Worm (Caenorhabditis elegans) whole organism, L3 larva: ENCODE measurements around the gene E04D5.5.

Source experiments
- R02D3.7 ChIP-seq: fragments of 150-350 bp; optimal IDR thresholded peaks from 2 replicates; lab custom pipeline; 2014; ENCODE audit warnings: missing biosample characterization, missing genetic modification characterization
- ZK546.5 ChIP-seq: sonication (generic microtip); optimal IDR thresholded peaks from 2 replicates; lab custom pipeline; 2017; ENCODE audit warnings: missing biosample characterization, missing genetic modification characterization
- aly-2 ChIP-seq: fragments of 150-350 bp; optimal IDR thresholded peaks from 2 replicates; lab custom pipeline; 2014; ENCODE audit warnings: missing biosample characterization, missing genetic modification characterization
- ama-1 ChIP-seq: fragments of 150-350 bp; optimal IDR thresholded peaks from 2 replicates; lab custom pipeline; 2018
- ceh-16 ChIP-seq: sonication (generic microtip); optimal IDR thresholded peaks from 2 replicates; lab custom pipeline; 2017; ENCODE audit warnings: missing biosample characterization, missing genetic modification characterization
- ceh-28 ChIP-seq: fragments of 150-350 bp; optimal IDR thresholded peaks from 2 replicates; lab custom pipeline; 2014; ENCODE audit warnings: missing biosample characterization, missing genetic modification reagents, missing genetic modification characterization
- ceh-9 ChIP-seq: sonication (generic microtip); optimal IDR thresholded peaks from 2 replicates; lab custom pipeline; 2018; ENCODE audit warnings: missing biosample characterization, missing genetic modification characterization
- daf-12 ChIP-seq: fragments of 150-350 bp; optimal IDR thresholded peaks from 2 replicates; lab custom pipeline; 2014; ENCODE audit warnings: missing biosample characterization, missing genetic modification reagents, missing genetic modification characterization
- egl-27 ChIP-seq: sonication (generic microtip); optimal IDR thresholded peaks from 4 replicates; lab custom pipeline; 2017; ENCODE audit warnings: missing biosample characterization, missing genetic modification reagents, missing genetic modification characterization
- egl-5 ChIP-seq: fragments of 150-350 bp; optimal IDR thresholded peaks from 2 replicates; lab custom pipeline; 2017; ENCODE audit warnings: missing biosample characterization, missing genetic modification reagents, missing genetic modification characterization, inconsistent platforms
- elt-1 ChIP-seq: fragments of 150-350 bp; optimal IDR thresholded peaks from 2 replicates; lab custom pipeline; 2014; ENCODE audit warnings: missing biosample characterization, missing genetic modification characterization
- elt-2 ChIP-seq: sonication (generic microtip); optimal IDR thresholded peaks from 2 replicates; lab custom pipeline; 2016; ENCODE audit warnings: missing genetic modification reagents, mild to moderate bottlenecking, missing genetic modification characterization, missing compliant biosample characterization
- elt-3 ChIP-seq, 3 experiments: fragments of 150-350 bp in 1 of 3; sonication (generic microtip) in 2 of 3; optimal IDR thresholded peaks; 2 replicates in 2 of 3; 4 replicates in 1 of 3; lab custom pipeline; 2014 to 2017; ENCODE audit warnings: missing biosample characterization in 3 of 3, missing genetic modification characterization in 3 of 3
- fkh-10 ChIP-seq: sonication (generic microtip); optimal IDR thresholded peaks from 2 replicates; lab custom pipeline; 2017; ENCODE audit warnings: missing biosample characterization, missing genetic modification reagents, missing genetic modification characterization
- fkh-2 ChIP-seq: fragments of 150-350 bp; optimal IDR thresholded peaks from 2 replicates; lab custom pipeline; 2014; ENCODE audit warnings: missing biosample characterization, missing genetic modification reagents, missing genetic modification characterization
- fos-1 ChIP-seq: fragments of 150-350 bp; optimal IDR thresholded peaks from 2 replicates; lab custom pipeline; 2014; ENCODE audit warnings: missing biosample characterization, missing genetic modification characterization
- hmg-11 ChIP-seq: sonication (generic microtip); optimal IDR thresholded peaks from 2 replicates; lab custom pipeline; 2016; ENCODE audit warnings: missing genetic modification characterization, missing compliant biosample characterization
- jun-1 ChIP-seq: fragments of 150-350 bp; optimal IDR thresholded peaks from 2 replicates; lab custom pipeline; 2014; ENCODE audit warnings: missing biosample characterization, missing genetic modification reagents, missing genetic modification characterization
- lin-15B ChIP-seq: fragments of 150-350 bp; optimal IDR thresholded peaks from 2 replicates; lab custom pipeline; 2014; ENCODE audit warnings: missing biosample characterization, missing genetic modification characterization
- lin-39 ChIP-seq: fragments of 150-350 bp; optimal IDR thresholded peaks from 2 replicates; lab custom pipeline; 2018; ENCODE audit warnings: missing biosample characterization, missing genetic modification reagents, missing genetic modification characterization
- lsy-12 ChIP-seq: sonication (generic microtip); optimal IDR thresholded peaks from 2 replicates; lab custom pipeline; 2016; ENCODE audit warnings: mild to moderate bottlenecking, missing genetic modification characterization, missing compliant biosample characterization
- mdl-1 ChIP-seq: fragments of 150-350 bp; optimal IDR thresholded peaks from 2 replicates; lab custom pipeline; 2014; ENCODE audit warnings: missing biosample characterization, missing genetic modification characterization
- mml-1 ChIP-seq: fragments of 150-350 bp; sonication (generic microtip); optimal IDR thresholded peaks from 3 replicates; lab custom pipeline; 2014; ENCODE audit warnings: missing biosample characterization, missing genetic modification characterization
- nfya-1 ChIP-seq: sonication (generic microtip); optimal IDR thresholded peaks from 2 replicates; lab custom pipeline; 2017; ENCODE audit warnings: missing genetic modification characterization, mild to moderate bottlenecking, missing compliant biosample characterization, antibody characterized with exemption, moderate library complexity; ENCODE audit not compliant: insufficient read depth
- nhr-12 ChIP-seq: fragments of 150-350 bp; optimal IDR thresholded peaks from 2 replicates; lab custom pipeline; 2014; ENCODE audit warnings: missing biosample characterization, missing genetic modification characterization
- nhr-237 ChIP-seq: fragments of 150-350 bp; optimal IDR thresholded peaks from 2 replicates; lab custom pipeline; 2014; ENCODE audit warnings: missing biosample characterization, missing genetic modification characterization
- nhr-25 ChIP-seq: sonication (generic microtip); optimal IDR thresholded peaks from 2 replicates; lab custom pipeline; 2017; ENCODE audit warnings: missing biosample characterization, missing genetic modification characterization
- nhr-28 ChIP-seq: fragments of 150-350 bp; optimal IDR thresholded peaks from 2 replicates; lab custom pipeline; 2014; ENCODE audit warnings: missing biosample characterization, missing genetic modification characterization
- nhr-43 ChIP-seq: sonication (generic microtip); optimal IDR thresholded peaks from 2 replicates; lab custom pipeline; 2016; ENCODE audit warnings: mild to moderate bottlenecking, missing genetic modification characterization, missing compliant biosample characterization; ENCODE audit not compliant: poor library complexity, severe bottlenecking
- nhr-77 ChIP-seq: fragments of 150-350 bp; optimal IDR thresholded peaks from 2 replicates; lab custom pipeline; 2014; ENCODE audit warnings: missing biosample characterization, missing genetic modification characterization
- pha-4 ChIP-seq: fragments of 150-350 bp; optimal IDR thresholded peaks from 2 replicates; lab custom pipeline; 2014; ENCODE audit warnings: missing biosample characterization, missing genetic modification reagents, missing genetic modification characterization
- pqm-1 ChIP-seq: fragments of 150-350 bp; optimal IDR thresholded peaks from 2 replicates; lab custom pipeline; 2017; ENCODE audit warnings: missing biosample characterization, missing genetic modification characterization, inconsistent platforms
- sea-2 ChIP-seq: fragments of 150-350 bp; sonication (generic microtip); optimal IDR thresholded peaks from 4 replicates; lab custom pipeline; 2014; ENCODE audit warnings: missing biosample characterization, missing genetic modification reagents, missing genetic modification characterization
- skn-1 ChIP-seq: fragments of 150-350 bp; optimal IDR thresholded peaks from 2 replicates; lab custom pipeline; 2014; ENCODE audit warnings: missing biosample characterization, missing genetic modification characterization
- snpc-4 ChIP-seq: fragments of 150-350 bp; optimal IDR thresholded peaks from 2 replicates; lab custom pipeline; 2014; ENCODE audit warnings: missing biosample characterization, missing genetic modification characterization
- tbx-2 ChIP-seq: sonication (generic microtip); optimal IDR thresholded peaks from 2 replicates; lab custom pipeline; 2016; ENCODE audit warnings: mild to moderate bottlenecking, missing genetic modification characterization, missing compliant biosample characterization
- unc-39 ChIP-seq: sonication (generic microtip); optimal IDR thresholded peaks from 4 replicates; lab custom pipeline; 2017; ENCODE audit warnings: missing biosample characterization, missing genetic modification characterization
- unc-62 ChIP-seq: fragments of 150-350 bp; sonication (generic microtip); optimal IDR thresholded peaks from 4 replicates; lab custom pipeline; 2014; ENCODE audit warnings: missing biosample characterization, missing genetic modification reagents, missing genetic modification characterization
- zag-1 ChIP-seq: fragments of 150-350 bp; optimal IDR thresholded peaks from 2 replicates; lab custom pipeline; 2014; ENCODE audit warnings: missing biosample characterization, missing genetic modification characterization
- ztf-11 ChIP-seq: fragments of 150-350 bp; optimal IDR thresholded peaks from 2 replicates; lab custom pipeline; 2014; ENCODE audit warnings: missing biosample characterization, missing genetic modification characterization
- ztf-4 ChIP-seq: fragments of 150-350 bp; optimal IDR thresholded peaks from 2 replicates; lab custom pipeline; 2014; ENCODE audit warnings: missing biosample characterization, missing genetic modification characterization

The E04D5.5 gene

DNA sequence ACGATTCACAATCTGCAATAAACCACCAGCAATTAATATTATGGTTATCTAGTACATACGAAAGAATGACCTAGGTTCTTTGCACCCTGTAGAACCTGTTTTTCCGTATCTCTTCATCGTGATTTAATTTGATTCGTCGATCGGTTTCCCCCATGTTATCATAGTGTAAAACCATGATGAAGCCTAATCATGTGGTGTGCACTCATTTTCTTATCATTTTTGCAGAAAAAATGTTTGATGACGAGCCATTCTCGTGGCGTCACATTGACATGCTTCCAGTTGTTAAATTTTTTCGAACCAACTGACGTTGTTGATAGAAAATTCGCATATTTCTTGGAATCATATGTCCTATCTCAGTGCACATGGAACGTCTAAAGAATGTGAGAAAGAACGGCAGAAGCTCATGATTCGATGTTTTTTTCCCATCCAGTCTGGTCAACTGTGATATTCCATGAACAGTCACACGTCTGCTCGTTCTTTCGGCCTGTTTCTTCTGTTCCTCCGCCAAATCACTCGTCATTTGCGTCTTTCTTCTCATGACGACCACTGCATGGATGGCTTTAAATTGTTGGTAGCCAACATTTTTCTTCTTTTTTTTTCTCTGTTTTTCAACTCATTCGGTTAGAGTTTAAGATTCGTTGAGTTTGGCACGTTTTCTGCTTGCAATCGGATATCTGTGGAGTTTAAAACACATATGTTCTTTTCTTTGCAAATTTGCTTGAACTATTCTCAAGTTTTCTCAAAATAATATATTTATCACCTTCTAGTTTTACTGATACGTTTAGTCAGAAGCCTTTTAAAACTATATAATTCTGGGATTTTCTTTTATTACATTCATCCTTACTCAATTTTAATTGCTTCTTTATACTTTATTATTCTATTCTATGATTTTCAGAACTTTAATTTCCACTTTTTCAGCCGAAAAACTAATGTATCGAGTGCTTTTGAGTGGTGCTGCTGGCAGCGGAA lies 36.5 kb downstream of the E04D5.5 start, which contains the start of gene ZK673.2 (continued):
- no peak for TF ChIP-seq hmg-11 (tag; lab: Kevin White, UChicago)

ce11 chrII:10449707-10450106 lies 38.6 kb downstream of the E04D5.5 start, which contains the start of gene lin-56:
Gene lin-56, plus strand, starts transcription at chrII:10450007.
- TF ChIP-seq fkh-2 (tag; lab: Kevin White, UChicago) (no peak), ceh-9 (tag; lab: Kevin White, UChicago) (no peak), fos-1 (tag; lab: Kevin White, UChicago) (no peak), lin-15B (tag; lab: Kevin White, UChicago) (no peak), nhr-28 (tag; lab: Kevin White, UChicago) (no peak), R02D3.7 (tag; lab: Kevin White, UChicago) (no peak), pqm-1 (tag; lab: Kevin White, UChicago) (no peak), lsy-12 (no peak), daf-12 (tag; lab: Kevin White, UChicago) (no peak), mml-1 (no peak), aly-2 (tag; lab: Kevin White, UChicago) (no peak), egl-5 (tag; lab: Kevin White, UChicago) (no peak), snpc-4 (tag; lab: Kevin White, UChicago) (no peak), hmg-11 (tag; lab: Kevin White, UChicago) (no peak), ztf-11 (tag; lab: Kevin White, UChicago) (no peak), skn-1 (tag; lab: Kevin White, UChicago) (no peak), egl-27 (tag; lab: Kevin White, UChicago) (no peak), jun-1 (tag; lab: Kevin White, UChicago) (no peak), nhr-237 (tag; lab: Kevin White, UChicago) (no peak)

ce11 chrII:10450335-10450734 lies 39.2 kb downstream of the E04D5.5 start:
- peak; percentile 55 for TF ChIP-seq nhr-43 (tag; lab: Kevin White, UChicago)
- peak; percentile 86 for TF ChIP-seq ama-1
- TF ChIP-seq zag-1 (tag; lab: Kevin White, UChicago), result no peak
- TF ChIP-seq ceh-28, result peak; percentile 30
- TF ChIP-seq jun-1 (tag; lab: Kevin White, UChicago), result peak; percentile 48
- TF ChIP-seq hmg-11 (tag; lab: Kevin White, UChicago), result no peak
- TF ChIP-seq pha-4 (tag; lab: Kevin White, UChicago), result peak; percentile 55
- TF ChIP-seq ceh-9 (tag; lab: Kevin White, UChicago), result no peak
- no peak for TF ChIP-seq nhr-12 (tag; lab: Kevin White, UChicago)
- TF ChIP-seq snpc-4 (tag; lab: Kevin White, UChicago), result no peak
- peak; percentile 62 for TF ChIP-seq lsy-12
- TF ChIP-seq mdl-1 (tag; lab: Kevin White, UChicago), result no peak
- TF ChIP-seq ztf-4 (tag; lab: Kevin White, UChicago), result peak; percentile 58
- TF ChIP-seq elt-2 (tag; lab: Kevin White, UChicago), result peak; percentile 25

DNA sequence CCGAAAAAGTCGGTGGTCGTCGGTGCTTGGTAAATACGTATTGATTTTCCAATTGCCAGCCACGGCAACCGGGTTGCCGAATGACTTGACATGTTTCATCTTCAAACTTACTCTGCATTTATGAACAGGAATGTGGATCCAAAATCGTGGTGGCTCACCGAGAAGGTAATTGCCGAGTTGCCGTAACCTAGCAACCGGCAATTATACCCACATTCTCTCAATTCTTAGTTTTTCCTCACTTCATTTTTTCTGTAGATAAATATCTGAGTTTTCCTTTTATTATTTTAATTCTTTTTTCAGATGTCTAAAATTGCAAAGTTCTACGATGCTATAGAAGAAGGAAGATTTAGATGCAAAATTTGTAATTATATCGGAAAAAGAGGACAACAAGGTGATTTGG lies 41.5 kb downstream of the E04D5.5 start, which contains the start of gene ZK673.4:
Gene ZK673.4 (plus strand): TSS at position 301 of the 400 bp plus-strand sequence.
- no peak for TF ChIP-seq nhr-25
- TF ChIP-seq nfya-1 (tag; lab: Kevin White, UChicago), result no peak
- TF ChIP-seq lin-39 (tag; lab: Kevin White, UChicago), result no peak
- TF ChIP-seq fkh-10 (GFP tag; lab: Kevin White, UChicago), result no peak
- TF ChIP-seq pha-4 (tag; lab: Kevin White, UChicago), result no peak
- no peak for TF ChIP-seq ztf-11 (tag; lab: Kevin White, UChicago)
- no peak for TF ChIP-seq sea-2 (GFP tag; lab: Kevin White, UChicago)
- TF ChIP-seq elt-3 (tag; optimal IDR thresholded peaks at IDR 0.05; lab: Kevin White, UChicago), result no peak
- TF ChIP-seq unc-39 (tag; lab: Kevin White, UChicago), result no peak
- no peak for TF ChIP-seq ceh-28
- no peak for TF ChIP-seq lin-15B (tag; lab: Kevin White, UChicago)
- no peak for TF ChIP-seq snpc-4 (tag; lab: Kevin White, UChicago)
- TF ChIP-seq nhr-237 (tag; lab: Kevin White, UChicago), result no peak
- TF ChIP-seq nhr-77, result no peak
- TF ChIP-seq ZK546.5 (tag; lab: Kevin White, UChicago), result no peak
- TF ChIP-seq tbx-2 (tag; lab: Kevin White, UChicago), result no peak
- TF ChIP-seq unc-62 (GFP tag; lab: Kevin White, UChicago), result no peak
- TF ChIP-seq ceh-16 (tag; lab: Kevin White, UChicago), result no peak
- TF ChIP-seq elt-1, result no peak
